ENCODE assay signal across 1 worm cellular context in the genomic region with DNA sequence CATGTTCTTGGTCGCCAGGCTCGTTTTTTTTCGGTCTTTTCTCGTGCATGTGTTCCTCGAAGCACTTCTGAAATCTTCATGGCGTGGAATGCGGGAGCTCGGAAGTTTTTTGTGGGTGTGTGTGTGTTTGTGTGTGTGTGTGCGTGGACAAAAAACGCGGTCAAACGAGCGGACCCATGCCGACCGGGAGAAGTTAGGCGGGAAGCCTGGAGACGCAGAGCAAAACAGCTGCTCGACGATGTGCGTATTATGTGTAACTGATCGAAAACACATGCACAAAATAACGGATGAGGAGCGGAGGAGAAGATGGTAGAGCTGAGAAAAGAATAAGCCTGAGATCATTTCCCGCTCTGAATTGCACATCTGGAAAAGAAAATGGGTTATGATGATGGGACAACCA.
TF ChIP-seq lines count a peak whose summit lies in the region.

No protein-coding gene starts in this region.

TF ChIP-seq in whole organism, L1 larva, 84 proteins besides CTCF, POLR2A, EP300 and RAD21 (continued from another document):
- TF ChIP-seq xbp-1 (tag; optimal IDR thresholded peaks at IDR 0.05; lab: Kevin White, UChicago) (no peak), ceh-88 (GFP tag; IDR thresholded peaks at IDR 0.05; lab: Robert Waterston, UW) (no peak), snu-23 (GFP tag; optimal IDR thresholded peaks at IDR 0.05; lab: Kevin White, UChicago) (peak; percentile 32), Y116A8C.19 (tag; optimal IDR thresholded peaks at IDR 0.05; lab: Kevin White, UChicago; ENCODE audit: borderline replicate concordance) (no peak), nhr-76 (tag; optimal IDR thresholded peaks at IDR 0.05; lab: Kevin White, UChicago) (no peak), fos-1 (tag; optimal IDR thresholded peaks at IDR 0.05; lab: Kevin White, UChicago) (no peak), nhr-71 (tag; optimal IDR thresholded peaks at IDR 0.05; lab: Kevin White, UChicago) (peak; percentile 60), nhr-85 (tag; lab: Kevin White, UChicago) (no peak), skn-1 (tag; optimal IDR thresholded peaks at IDR 0.05; lab: Kevin White, UChicago) (no peak), sup-37 (GFP tag; optimal IDR thresholded peaks at IDR 0.05; lab: Kevin White, UChicago) (no peak), efl-1 (optimal IDR thresholded peaks at IDR 0.05; lab: Kevin White, UChicago) (no peak), efl-1 (GFP tag; optimal IDR thresholded peaks at IDR 0.05 in 1 of 2; lab: Kevin White, UChicago) (no peak), C34B4.2 (tag; optimal IDR thresholded peaks at IDR 0.05; lab: Kevin White, UChicago) (no peak), nhr-20 (tag; optimal IDR thresholded peaks at IDR 0.05; lab: Kevin White, UChicago) (no peak), dsc-1 (tag; optimal IDR thresholded peaks at IDR 0.05; lab: Kevin White, UChicago) (peak; percentile 96), ceh-82 (tag; optimal IDR thresholded peaks at IDR 0.05; lab: Kevin White, UChicago) (no peak), nhr-12 (tag; optimal IDR thresholded peaks at IDR 0.05; lab: Kevin White, UChicago) (no peak), lin-13 (GFP tag; optimal IDR thresholded peaks at IDR 0.05; lab: Kevin White, UChicago) (no peak), ama-1 (optimal IDR thresholded peaks at IDR 0.05; lab: Kevin White, UChicago) (no peak), fkh-8 (tag; optimal IDR thresholded peaks at IDR 0.05; lab: Kevin White, UChicago) (no peak), aly-2 (tag; optimal IDR thresholded peaks at IDR 0.05; lab: Kevin White, UChicago) (no peak), F16B12.6 (tag; optimal IDR thresholded peaks at IDR 0.05; lab: Kevin White, UChicago) (no peak), aha-1 (tag; optimal IDR thresholded peaks at IDR 0.05; lab: Kevin White, UChicago) (no peak), C04F5.9 (tag; optimal IDR thresholded peaks at IDR 0.05; lab: Kevin White, UChicago) (no peak), nhr-90 (tag; optimal IDR thresholded peaks at IDR 0.05; lab: Kevin White, UChicago; ENCODE audit: poor library complexity) (no peak), lin-39 (tag; optimal IDR thresholded peaks at IDR 0.05; lab: Kevin White, UChicago) (no peak), nhr-47 (tag; optimal IDR thresholded peaks at IDR 0.05; lab: Kevin White, UChicago) (no peak), egl-13 (tag; optimal IDR thresholded peaks at IDR 0.05; lab: Kevin White, UChicago) (no peak), ceh-90 (tag; optimal IDR thresholded peaks at IDR 0.05; lab: Kevin White, UChicago) (no peak), ztf-4 (tag; optimal IDR thresholded peaks at IDR 0.05; lab: Kevin White, UChicago) (no peak), nhr-77 (tag; optimal IDR thresholded peaks at IDR 0.05; lab: Kevin White, UChicago) (no peak)
